Worm (Caenorhabditis elegans) whole organism, L3 larva: Measurements from ENCODE around the gene F58D2.5.

ENCODE experiments used
- ama-1 ChIP-seq: fragments of 150-350 bp; optimal IDR thresholded peaks from 2 replicates; lab custom pipeline; 2018
- elt-2 ChIP-seq: sonication (generic microtip); optimal IDR thresholded peaks from 2 replicates; lab custom pipeline; 2016; ENCODE audit warnings: missing genetic modification reagents, mild to moderate bottlenecking, missing genetic modification characterization, missing compliant biosample characterization
- eor-1 ChIP-seq, 2 experiments: fragments of 150-350 bp; optimal IDR thresholded peaks; 2 replicates each; lab custom pipeline; 2014 to 2018; ENCODE audit warnings: missing biosample characterization in 2 of 2, missing genetic modification characterization in 2 of 2
- lin-39 ChIP-seq: fragments of 150-350 bp; optimal IDR thresholded peaks from 2 replicates; lab custom pipeline; 2018; ENCODE audit warnings: missing biosample characterization, missing genetic modification reagents, missing genetic modification characterization
- nhr-12 ChIP-seq: fragments of 150-350 bp; optimal IDR thresholded peaks from 2 replicates; lab custom pipeline; 2014; ENCODE audit warnings: missing biosample characterization, missing genetic modification characterization
- nhr-23 ChIP-seq: fragments of 150-350 bp; optimal IDR thresholded peaks from 2 replicates; lab custom pipeline; 2014; ENCODE audit warnings: missing biosample characterization, missing genetic modification reagents, missing genetic modification characterization
- nhr-237 ChIP-seq: fragments of 150-350 bp; optimal IDR thresholded peaks from 2 replicates; lab custom pipeline; 2014; ENCODE audit warnings: missing biosample characterization, missing genetic modification characterization
- nhr-28 ChIP-seq: fragments of 150-350 bp; optimal IDR thresholded peaks from 2 replicates; lab custom pipeline; 2014; ENCODE audit warnings: missing biosample characterization, missing genetic modification characterization

DNA sequence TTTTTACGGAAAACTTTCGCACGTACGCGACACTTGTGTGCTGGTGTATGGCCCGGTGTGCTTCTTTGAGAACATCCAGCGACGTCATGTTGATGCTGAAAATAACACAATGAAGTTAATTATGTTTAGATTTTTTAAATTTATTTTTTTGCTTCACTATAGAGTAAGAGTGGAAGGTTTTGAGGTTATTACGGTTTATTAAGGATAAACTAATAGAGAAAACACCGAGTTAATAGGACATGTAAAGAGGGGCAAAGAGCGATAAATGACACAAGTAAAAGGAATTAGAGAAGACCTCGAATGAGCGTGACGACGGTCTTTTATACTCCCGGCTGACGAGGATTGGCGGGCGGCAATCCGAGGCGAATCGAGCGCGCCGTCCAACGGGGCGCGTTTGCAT lies 4.2 kb downstream of the F58D2.5 start, which contains the start of gene F58D2.4:
- no peak for TF ChIP-seq nhr-237 (tag; lab: Kevin White, UChicago)
- no peak for TF ChIP-seq ama-1 (lab: Kevin White, UChicago)
- TF ChIP-seq elt-2 (tag; lab: Kevin White, UChicago): no peak
- TF ChIP-seq nhr-28 (tag; lab: Kevin White, UChicago): no peak
- no peak for TF ChIP-seq nhr-12 (tag; lab: Kevin White, UChicago)
- TF ChIP-seq lin-39 (tag; lab: Kevin White, UChicago): no peak
- no peak for TF ChIP-seq nhr-23 (tag; lab: Kevin White, UChicago)
- no peak for TF ChIP-seq eor-1 (tag; optimal IDR thresholded peaks at IDR 0.05; lab: Kevin White, UChicago)
